Worm (Caenorhabditis elegans) whole organism, early embryonic: Measurements from ENCODE around the gene F53F4.16.

Experiments used
- B0310.2 ChIP-seq: sonication (generic microtip); optimal IDR thresholded peaks from 2 replicates; lab custom pipeline; 2016; ENCODE audit warnings: mild to moderate bottlenecking, missing genetic modification characterization, missing compliant biosample characterization
- F13C5.2 ChIP-seq: sonication (generic microtip); optimal IDR thresholded peaks from 2 replicates; lab custom pipeline; 2017; ENCODE audit warnings: mild to moderate bottlenecking, missing genetic modification characterization, inconsistent platforms, missing compliant biosample characterization
- aly-1 ChIP-seq: sonication (generic microtip); optimal IDR thresholded peaks from 2 replicates; lab custom pipeline; 2016; ENCODE audit warnings: missing genetic modification characterization, missing compliant biosample characterization
- ama-1 ChIP-seq: fragments of 150-350 bp; optimal IDR thresholded peaks from 2 replicates; lab custom pipeline; 2014
- ceh-13 ChIP-seq: fragments of 200-800 bp; sonication (Bioruptor generic); optimal IDR thresholded peaks from 2 replicates; lab custom pipeline; 2018; ENCODE audit warnings: mild to moderate bottlenecking, missing genetic modification characterization, missing compliant biosample characterization
- ceh-36 ChIP-seq: sonication (generic microtip); optimal IDR thresholded peaks from 2 replicates; lab custom pipeline; 2016; ENCODE audit warnings: missing genetic modification characterization, inconsistent platforms, missing compliant biosample characterization
- ets-7 ChIP-seq: sonication (generic microtip); optimal IDR thresholded peaks from 2 replicates; lab custom pipeline; 2016; ENCODE audit warnings: missing genotype, missing genetic modification characterization, missing compliant biosample characterization
- flt-1 ChIP-seq: fragments of 200-800 bp; sonication (Bioruptor generic); IDR thresholded peaks from 2 replicates; pipeline ENCODE4 v1.3.6; 2022; ENCODE audit warnings: missing genetic modification characterization, missing compliant biosample characterization
- hmbx-1 ChIP-seq: sonication (generic microtip); optimal IDR thresholded peaks from 2 replicates; lab custom pipeline; 2016; ENCODE audit warnings: mild to moderate bottlenecking, missing genetic modification characterization, missing compliant biosample characterization
- hmg-4 ChIP-seq: fragments of 200-800 bp; sonication (Bioruptor generic); optimal IDR thresholded peaks from 2 replicates; lab custom pipeline; 2018; ENCODE audit warnings: mild to moderate bottlenecking, missing genetic modification characterization, missing compliant biosample characterization
- hnd-1 ChIP-seq: sonication (generic microtip); optimal IDR thresholded peaks from 2 replicates; lab custom pipeline; 2016; ENCODE audit warnings: missing genetic modification characterization, missing compliant biosample characterization
- pes-1 ChIP-seq: fragments of 200-800 bp; sonication (Bioruptor generic); IDR thresholded peaks from 2 replicates; pipeline ENCODE4 v1.3.6; 2022; ENCODE audit warnings: missing genetic modification reagents, missing genetic modification characterization, missing compliant biosample characterization
- scrt-1 ChIP-seq: fragments of 200-800 bp; sonication (Bioruptor generic); IDR thresholded peaks from 2 replicates; pipeline ENCODE4 v1.3.6; 2022; ENCODE audit warnings: missing genetic modification characterization, missing compliant biosample characterization
- sea-1 ChIP-seq: fragments of 200-800 bp; sonication (Bioruptor generic); conservative IDR thresholded peaks from 2 replicates; pipeline ENCODE4 v1.3.6; 2022; ENCODE audit warnings: missing genetic modification characterization, missing compliant biosample characterization
- tbx-11 ChIP-seq: fragments of 200-800 bp; sonication (Bioruptor generic); IDR thresholded peaks from 2 replicates; pipeline ENCODE4 v1.3.6; 2022; ENCODE audit warnings: missing genetic modification characterization, missing compliant biosample characterization
- tbx-37 ChIP-seq: fragments of 200-800 bp; sonication (Bioruptor generic); conservative IDR thresholded peaks from 2 replicates; pipeline ENCODE4 v1.3.6; 2022; ENCODE audit warnings: missing genetic modification reagents, missing genetic modification characterization, missing compliant biosample characterization
- tra-4 ChIP-seq: sonication (generic microtip); optimal IDR thresholded peaks from 2 replicates; lab custom pipeline; 2017; ENCODE audit warnings: missing genetic modification characterization, missing compliant biosample characterization

The F53F4.16 gene

DNA sequence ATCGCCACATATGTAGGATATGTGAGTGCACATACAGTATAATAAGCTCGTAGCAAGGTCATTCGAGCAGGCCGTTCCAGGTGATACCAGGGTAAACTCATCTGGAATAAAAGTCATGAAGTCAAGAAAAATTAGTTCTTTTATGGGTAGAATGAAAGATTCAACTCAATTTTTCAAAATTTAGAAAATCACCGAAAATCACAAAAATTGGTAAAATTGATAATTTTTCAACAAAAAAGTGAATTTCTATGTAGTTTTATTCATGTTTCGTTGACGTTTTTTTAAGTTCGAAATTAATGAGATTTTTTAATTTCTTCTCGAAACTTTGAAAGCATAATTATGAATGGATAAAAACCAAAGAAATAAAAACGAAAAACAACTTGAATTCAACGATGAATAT lies at the start of gene F53F4.16:
Gene F53F4.16 (minus strand): TSS at position 101 of the 400 bp plus-strand sequence.
- no peak for TF ChIP-seq hnd-1 (tag; lab: Kevin White, UChicago)
- no peak for TF ChIP-seq pes-1 (GFP tag; lab: Robert Waterston, UW)
- TF ChIP-seq scrt-1, result no peak

DNA sequence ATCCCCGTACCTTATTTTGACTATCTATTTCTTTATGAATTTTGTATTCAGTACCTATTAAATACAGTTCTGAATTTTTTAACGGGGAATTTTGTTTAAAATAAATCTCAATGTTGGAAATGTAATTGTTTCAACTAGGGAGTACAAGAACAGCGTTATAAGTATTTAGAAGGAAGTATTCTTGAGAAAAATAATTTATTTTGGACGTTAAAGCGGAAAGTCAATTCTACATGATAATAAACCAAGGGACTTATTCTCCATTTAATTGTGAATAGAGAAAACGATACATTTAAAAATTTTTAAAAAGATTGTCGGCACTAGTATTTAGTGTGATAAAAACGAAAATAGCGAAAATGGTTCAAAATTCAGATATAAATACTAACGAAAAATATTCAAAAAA lies 47.5 kb upstream of the F53F4.16 start:
- TF ChIP-seq F13C5.2 (tag; lab: Kevin White, UChicago) (no peak), hmg-4 (GFP tag; lab: Kevin White, UChicago) (no peak), ceh-13 (GFP tag; lab: Kevin White, UChicago) (no peak)

DNA sequence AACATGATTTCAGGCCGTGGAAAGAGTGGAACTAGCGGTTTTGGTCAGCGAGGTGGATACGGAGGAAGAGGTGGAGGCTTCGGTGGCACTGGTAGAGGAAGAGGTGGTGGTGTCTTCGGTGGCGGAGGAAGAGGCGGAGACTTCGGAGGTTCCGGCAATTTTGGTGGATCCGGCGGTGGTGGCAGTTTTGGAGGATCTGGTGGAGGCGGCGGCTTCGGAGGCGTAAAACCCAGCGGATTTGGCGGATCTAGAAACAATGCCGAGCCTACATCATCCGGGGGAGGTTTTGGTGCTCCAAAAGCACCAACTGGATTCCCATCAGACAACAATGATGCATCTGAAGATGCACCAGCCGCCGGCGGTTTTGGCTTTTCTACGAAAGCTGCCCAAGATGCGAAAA lies 46.7 kb upstream of the F53F4.16 start:
- TF ChIP-seq flt-1 (GFP tag; lab: Robert Waterston, UW), result no peak
- TF ChIP-seq hmg-4 (GFP tag; lab: Kevin White, UChicago), result no peak
- TF ChIP-seq pes-1 (GFP tag; lab: Robert Waterston, UW), result 0 out of 2 replicates have a peak, but pooled peaks have one; percentile 18
- no peak for TF ChIP-seq tbx-37 (GFP tag; lab: Robert Waterston, UW)

DNA sequence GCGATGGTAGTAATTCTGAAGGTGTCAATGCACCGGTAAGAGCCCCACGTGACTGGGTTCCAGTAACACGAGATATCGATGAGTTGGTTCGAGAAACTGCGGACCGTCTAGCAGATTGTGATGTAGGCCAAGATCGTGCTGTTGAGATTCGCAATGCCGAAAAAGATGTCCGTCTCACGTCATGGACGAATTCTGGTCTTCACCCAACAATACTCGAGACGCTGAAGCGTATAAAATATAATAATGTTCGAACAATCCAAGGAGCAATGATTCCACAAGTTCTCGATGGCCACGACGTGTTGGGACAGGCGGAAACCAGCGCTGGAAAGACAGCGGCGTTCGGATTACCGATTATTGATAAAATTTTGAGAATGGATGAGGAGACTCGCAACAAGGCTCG lies 44.8 kb upstream of the F53F4.16 start:
- TF ChIP-seq ceh-36 (no peak), tbx-11 (no peak)

DNA sequence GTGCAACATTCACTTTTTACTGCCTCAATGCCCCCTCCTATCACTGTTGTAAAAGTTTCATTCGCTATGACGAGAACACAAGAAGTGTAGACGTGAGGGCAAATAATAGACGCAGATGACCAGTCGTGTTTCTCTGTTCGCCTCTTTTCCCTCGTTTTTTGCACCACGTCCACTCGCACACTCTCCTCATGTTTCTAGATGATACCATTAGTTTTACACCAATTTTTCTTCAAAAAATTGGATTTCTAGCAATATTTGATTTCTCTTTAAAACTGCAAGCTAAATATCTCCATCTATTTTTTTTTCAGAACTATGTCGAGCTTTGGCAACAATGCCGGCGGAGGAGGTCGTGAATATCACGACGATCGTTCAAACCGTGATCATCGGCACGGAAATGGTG lies 43.5 kb upstream of the F53F4.16 start, which contains the start of gene rde-12:
Gene rde-12 (plus strand): TSS at position 301 of the 400 bp plus-strand sequence.
- TF ChIP-seq B0310.2 (tag; lab: Kevin White, UChicago) (no peak), scrt-1 (no peak), hnd-1 (tag; lab: Kevin White, UChicago) (no peak), hmbx-1 (tag; lab: Kevin White, UChicago) (no peak), aly-1 (tag; lab: Kevin White, UChicago) (no peak), pes-1 (GFP tag; lab: Robert Waterston, UW) (no peak), sea-1 (GFP tag; lab: Robert Waterston, UW) (no peak), F13C5.2 (tag; lab: Kevin White, UChicago) (no peak), tbx-37 (GFP tag; lab: Robert Waterston, UW) (no peak), ets-7 (tag; lab: Kevin White, UChicago) (no peak), flt-1 (GFP tag; lab: Robert Waterston, UW) (no peak), ceh-36 (no peak), tra-4 (tag; lab: Kevin White, UChicago) (no peak), ama-1 (lab: Kevin White, UChicago) (no peak), tbx-11 (no peak), hmg-4 (GFP tag; lab: Kevin White, UChicago) (no peak), ceh-13 (GFP tag; lab: Kevin White, UChicago) (no peak)

DNA sequence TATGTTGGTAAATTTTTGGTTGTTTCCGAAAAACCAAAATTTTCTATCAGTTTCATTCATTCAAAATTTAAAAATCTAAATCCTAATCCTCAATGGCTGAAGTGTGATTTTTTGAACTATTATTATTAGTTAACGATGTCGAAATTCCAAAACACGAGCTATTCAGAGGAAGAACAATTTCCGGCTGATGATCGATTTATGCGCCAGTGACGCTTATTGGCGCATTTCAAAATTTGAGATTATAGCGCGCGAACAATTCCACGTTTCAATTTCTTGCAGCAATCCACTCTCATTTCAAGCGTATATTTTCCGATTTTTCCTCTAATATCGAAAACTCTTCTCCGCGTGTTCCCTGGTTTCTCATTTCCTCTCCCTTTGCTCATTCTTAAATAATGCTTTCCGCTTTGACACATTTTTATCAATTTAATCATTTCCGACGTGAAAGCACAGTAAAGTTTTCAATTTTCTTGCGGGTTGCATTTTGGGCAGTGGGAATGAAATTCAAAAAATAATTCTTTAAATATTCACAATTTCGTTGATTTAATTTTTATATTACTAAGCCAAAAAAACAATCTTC lies 42.8 kb upstream of the F53F4.16 start:
- TF ChIP-seq hnd-1 (tag; lab: Kevin White, UChicago) (no peak), ets-7 (tag; lab: Kevin White, UChicago) (no peak), tbx-11 (no peak), pes-1 (GFP tag; lab: Robert Waterston, UW) (no peak), scrt-1 (no peak), ama-1 (lab: Kevin White, UChicago) (no peak), aly-1 (tag; lab: Kevin White, UChicago) (no peak), flt-1 (GFP tag; lab: Robert Waterston, UW) (no peak), B0310.2 (tag; lab: Kevin White, UChicago) (no peak), ceh-13 (GFP tag; lab: Kevin White, UChicago) (no peak), F13C5.2 (tag; lab: Kevin White, UChicago) (no peak), hmg-4 (GFP tag; lab: Kevin White, UChicago) (no peak), hmbx-1 (tag; lab: Kevin White, UChicago) (no peak), tbx-37 (GFP tag; lab: Robert Waterston, UW) (no peak), sea-1 (GFP tag; lab: Robert Waterston, UW) (no peak), tra-4 (tag; lab: Kevin White, UChicago) (no peak), ceh-36 (no peak)

DNA sequence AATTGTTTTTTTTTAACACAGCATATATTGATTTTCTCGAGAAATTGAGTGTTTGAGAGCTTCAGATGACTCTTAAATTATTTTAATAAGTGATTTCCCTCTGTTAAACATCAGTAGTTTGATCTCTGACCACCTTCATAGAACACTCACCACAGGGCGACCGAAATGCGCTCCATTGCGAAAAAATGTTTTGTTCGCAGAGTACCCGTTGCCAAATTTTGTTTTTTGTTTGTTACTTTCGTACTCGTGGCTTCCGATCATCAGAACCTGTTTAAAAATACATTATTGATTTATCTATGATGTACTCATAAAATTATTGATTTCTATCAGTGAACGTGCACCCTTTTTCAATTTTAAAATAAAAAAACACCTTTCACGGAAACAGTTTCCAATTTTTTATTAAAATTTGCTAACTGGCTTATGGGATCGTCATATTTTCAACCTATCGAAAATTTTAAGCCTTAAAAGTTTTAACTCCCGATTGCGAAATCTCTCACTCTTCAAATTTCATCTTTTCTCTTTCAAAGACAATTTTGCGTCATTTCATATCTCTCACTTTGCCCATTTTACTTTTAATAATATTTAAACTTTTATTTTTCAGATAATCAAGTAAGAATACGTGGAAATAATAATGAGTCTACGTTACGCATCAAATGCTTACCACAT lies 39.2 kb upstream of the F53F4.16 start, which contains the start of gene letm-1:
Gene letm-1 (plus strand): TSS at position 598 of the 666 bp plus-strand sequence.
- TF ChIP-seq pes-1 (GFP tag; lab: Robert Waterston, UW) (no peak), hnd-1 (tag; lab: Kevin White, UChicago) (no peak), ets-7 (tag; lab: Kevin White, UChicago) (no peak), F13C5.2 (tag; lab: Kevin White, UChicago) (no peak), ceh-36 (no peak), ama-1 (lab: Kevin White, UChicago) (no peak), tbx-37 (GFP tag; lab: Robert Waterston, UW) (no peak), tra-4 (tag; lab: Kevin White, UChicago) (no peak), flt-1 (GFP tag; lab: Robert Waterston, UW) (no peak), ceh-13 (GFP tag; lab: Kevin White, UChicago) (no peak)

DNA sequence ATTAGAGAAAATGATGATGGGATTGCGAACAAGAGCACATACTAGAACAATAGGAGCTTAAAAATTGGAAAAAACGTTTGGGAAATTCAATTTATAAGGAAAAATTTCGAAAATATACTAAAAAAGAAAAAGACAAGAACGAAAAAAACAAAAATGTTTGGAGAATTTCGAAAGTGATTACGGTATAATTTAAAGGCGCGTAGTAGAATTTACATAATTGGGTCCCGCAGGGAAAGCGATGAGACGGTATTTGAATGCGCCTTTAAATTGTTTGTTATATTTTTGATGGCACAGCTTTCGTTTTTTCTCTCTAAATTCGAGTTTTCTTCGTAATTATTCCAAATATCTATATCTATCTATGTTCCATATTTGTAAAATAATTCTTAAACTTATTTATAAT lies 38.5 kb upstream of the F53F4.16 start:
- no peak for TF ChIP-seq flt-1 (GFP tag; lab: Robert Waterston, UW)
- TF ChIP-seq tra-4 (tag; lab: Kevin White, UChicago), result no peak
- TF ChIP-seq tbx-11, result no peak
- TF ChIP-seq pes-1 (GFP tag; lab: Robert Waterston, UW), result no peak
- no peak for TF ChIP-seq scrt-1
- TF ChIP-seq sea-1 (GFP tag; lab: Robert Waterston, UW), result no peak
- TF ChIP-seq hmg-4 (GFP tag; lab: Kevin White, UChicago), result no peak
- TF ChIP-seq ceh-36, result no peak
- no peak for TF ChIP-seq aly-1 (tag; lab: Kevin White, UChicago)
- no peak for TF ChIP-seq ama-1 (lab: Kevin White, UChicago)
- TF ChIP-seq F13C5.2 (tag; lab: Kevin White, UChicago), result no peak
